Worm (Caenorhabditis elegans): ENCODE measurements around the gene R02C2.1.

ce11 chrV:285298-285697 lies 47.3 kb upstream of the R02C2.1 start:
- TF ChIP-seq ceh-82 (tag; optimal IDR thresholded peaks at IDR 0.05) (no peak), elt-3 (tag; optimal IDR thresholded peaks at IDR 0.05) (no peak), pha-4 (tag; optimal IDR thresholded peaks at IDR 0.05) (no peak), nhr-77 (tag; optimal IDR thresholded peaks at IDR 0.05) (no peak), ama-1 (optimal IDR thresholded peaks at IDR 0.05) (no peak), fkh-10 (GFP tag; optimal IDR thresholded peaks at IDR 0.05) (no peak), skn-1 (tag; optimal IDR thresholded peaks at IDR 0.05) (no peak), nhr-12 (tag; optimal IDR thresholded peaks at IDR 0.05) (no peak)

All from whole organism, L3 larva.